Fruit fly (Drosophila melanogaster) S2 (cell line): Measurements from ENCODE around the gene CG13992.

ENCODE experiments used
- CG8478 ChIP-seq: fragments of >200 bp; optimal IDR thresholded peaks from 2 replicates; lab custom pipeline; 2018
- CTCF ChIP-seq, 2 experiments: fragments of >200 bp; optimal IDR thresholded peaks; 2 replicates each; lab custom pipeline; 2018

DNA sequence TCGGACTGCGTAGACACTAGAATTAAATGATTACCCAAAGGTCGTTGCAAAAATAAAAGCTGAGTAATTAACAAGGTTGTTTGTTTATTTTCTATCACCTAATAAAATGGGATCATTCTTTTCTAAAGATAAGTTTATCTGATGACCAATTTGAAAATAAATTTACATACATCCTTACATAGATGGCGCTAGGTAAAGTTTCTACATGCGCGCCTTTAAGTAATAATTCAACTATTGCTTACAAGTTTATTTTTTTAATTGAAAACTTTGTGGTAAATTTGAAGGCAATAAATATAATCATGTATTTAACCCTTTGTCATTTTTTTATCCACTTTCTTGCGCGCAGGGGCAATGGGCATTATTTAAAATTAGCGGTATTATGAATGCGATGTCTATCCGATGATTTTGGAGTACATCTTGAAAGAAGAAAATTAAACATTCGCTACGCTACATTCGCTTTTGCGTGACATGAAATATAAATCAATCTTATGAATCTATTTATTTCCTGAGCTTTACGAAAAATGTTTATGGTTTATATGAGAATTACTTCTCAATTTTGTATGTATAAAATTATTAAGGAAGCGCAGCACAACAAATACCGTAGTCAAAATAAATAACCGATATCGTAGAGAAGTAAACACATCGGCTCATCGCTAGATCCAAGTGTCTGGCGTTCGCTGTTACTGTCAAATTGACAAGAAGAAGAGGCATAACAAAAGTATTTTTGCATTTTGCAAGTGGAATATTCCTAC, 18.6 kb downstream of the CG13992 start, which contains the start of gene CG9044:
- TF ChIP-seq CG8478 (no peak), CTCF (optimal IDR thresholded peaks at IDR 0.05; lab: Kevin White, UChicago) (peak; percentile 60 to 81)
